Fruit fly (Drosophila melanogaster): ENCODE measurements around the gene schuy.

schuy gene

DNA sequence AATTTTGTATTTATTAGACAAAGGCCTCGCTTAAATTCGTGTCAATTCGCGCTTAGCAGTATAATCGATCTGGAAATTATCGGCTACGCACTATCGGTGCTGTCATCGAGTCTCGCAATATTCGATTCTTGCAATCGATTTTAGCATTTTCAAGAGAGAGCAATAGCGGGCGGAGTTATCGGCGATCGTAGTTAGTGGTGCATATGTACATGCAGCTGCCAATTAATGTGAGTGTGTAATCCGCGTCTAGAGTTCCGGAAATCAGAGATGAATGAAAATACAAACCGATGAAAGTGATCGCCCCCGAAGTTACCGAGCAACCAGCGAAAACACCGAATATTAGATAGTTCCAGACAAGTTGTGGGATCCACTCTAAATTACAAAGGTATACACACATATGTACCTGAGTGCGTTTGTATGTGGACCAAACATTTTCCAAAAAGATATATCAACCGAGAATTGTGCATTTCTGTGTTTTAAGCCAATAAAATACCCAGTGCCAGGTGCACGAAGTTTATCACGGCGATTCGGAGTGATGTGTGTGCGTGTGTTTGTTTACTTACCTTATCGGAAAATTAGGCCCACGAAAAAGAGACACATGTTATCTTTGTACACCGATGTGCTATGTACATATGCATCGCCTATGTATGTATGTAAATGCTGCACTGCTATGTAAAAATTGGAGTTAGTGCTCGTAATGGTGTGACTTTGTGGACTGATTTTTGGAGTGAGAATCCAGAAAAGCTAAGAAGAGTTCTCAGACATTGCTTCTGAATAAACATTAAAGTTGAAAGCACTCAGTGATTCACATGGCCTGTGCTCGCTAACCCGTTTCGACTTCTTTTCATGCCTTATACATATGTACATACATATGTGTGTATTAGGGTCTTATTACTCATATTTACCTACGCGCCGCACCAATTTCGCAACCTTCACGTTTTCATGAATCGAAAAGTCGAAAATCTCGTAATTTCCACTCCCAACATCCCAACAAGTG, 20.7 kb downstream of the schuy start (continued):
- TF ChIP-seq ssp (GFP tag; IDR thresholded peaks at IDR 0.05), result no peak
- TF ChIP-seq pb (GFP tag; optimal IDR thresholded peaks at IDR 0.05), result no peak
- no peak for TF ChIP-seq grn (GFP tag; optimal IDR thresholded peaks at IDR 0.05)
- TF ChIP-seq CG11723 (GFP tag; optimal IDR thresholded peaks at IDR 0.05), result peak; percentile 18
- no peak for TF ChIP-seq cad (GFP tag; optimal IDR thresholded peaks at IDR 0.05)
- TF ChIP-seq jing (GFP tag; optimal IDR thresholded peaks at IDR 0.05), result no peak
- TF ChIP-seq Spps (tag; optimal IDR thresholded peaks at IDR 0.05), result no peak
- no peak for TF ChIP-seq CG12104 (GFP tag; optimal IDR thresholded peaks at IDR 0.05)
- TF ChIP-seq CG12236 (GFP tag; optimal IDR thresholded peaks at IDR 0.05), result no peak
- no peak for TF ChIP-seq ase (GFP tag; IDR thresholded peaks at IDR 0.05)
- no peak for TF ChIP-seq unpg (GFP tag; optimal IDR thresholded peaks at IDR 0.05)
- TF ChIP-seq Ptx1 (GFP tag; IDR thresholded peaks at IDR 0.05), result no peak
- TF ChIP-seq PHDP (tag; optimal IDR thresholded peaks at IDR 0.05), result no peak
- no peak for TF ChIP-seq jigr1 (GFP tag; IDR thresholded peaks at IDR 0.05)
- no peak for TF ChIP-seq vfl (GFP tag; optimal IDR thresholded peaks at IDR 0.05)
- TF ChIP-seq CG42726 (GFP tag; IDR thresholded peaks at IDR 0.05; ENCODE audit: partially characterized antibody), result peak; percentile 61; the same call in 1 of the 2 replicates
- TF ChIP-seq CG8765 (GFP tag; IDR thresholded peaks at IDR 0.05), result no peak
- peak; percentile 17 for TF ChIP-seq CG1529 (GFP tag; optimal IDR thresholded peaks at IDR 0.05)
- TF ChIP-seq CG1233 (GFP tag; optimal IDR thresholded peaks at IDR 0.05), result no peak
- TF ChIP-seq da (GFP tag; optimal IDR thresholded peaks at IDR 0.05), result no peak
- no peak for TF ChIP-seq NC2β (GFP tag; optimal IDR thresholded peaks at IDR 0.05)
- TF ChIP-seq CG4328 (GFP tag; optimal IDR thresholded peaks at IDR 0.05), result peak; percentile 46
- no peak for TF ChIP-seq fd96Cb (tag; optimal IDR thresholded peaks at IDR 0.05)
- no peak for TF ChIP-seq tio (GFP tag; optimal IDR thresholded peaks at IDR 0.05)
- TF ChIP-seq Gug (GFP tag; IDR thresholded peaks at IDR 0.05), result no peak
- peak; percentile 36 for TF ChIP-seq Asciz (GFP tag; optimal IDR thresholded peaks at IDR 0.05)
- no peak for TF ChIP-seq CG16779 (GFP tag; IDR thresholded peaks at IDR 0.05)
- no peak for TF ChIP-seq Nf-YC (tag; optimal IDR thresholded peaks at IDR 0.05)
- no peak for TF ChIP-seq Fer3 (tag; optimal IDR thresholded peaks at IDR 0.05)
- no peak for TF ChIP-seq ind (GFP tag; optimal IDR thresholded peaks at IDR 0.05)
- TF ChIP-seq NK7.1 (GFP tag; optimal IDR thresholded peaks at IDR 0.05), result no peak
- TF ChIP-seq Taf1 (GFP tag; IDR thresholded peaks at IDR 0.05), result no peak
- TF ChIP-seq CG2120 (GFP tag; optimal IDR thresholded peaks at IDR 0.05), result no peak
- TF ChIP-seq C15 (GFP tag; IDR thresholded peaks at IDR 0.05), result no peak
- no peak for TF ChIP-seq Hmx (GFP tag; optimal IDR thresholded peaks at IDR 0.05)
- no peak for TF ChIP-seq bigmax (GFP tag; optimal IDR thresholded peaks at IDR 0.05)
- no peak for TF ChIP-seq HLH3B (GFP tag; IDR thresholded peaks at IDR 0.05)
- TF ChIP-seq Fer1 (GFP tag; optimal IDR thresholded peaks at IDR 0.05), result no peak
- TF ChIP-seq gem (tag; optimal IDR thresholded peaks at IDR 0.05), result no peak
- TF ChIP-seq Rx (GFP tag; IDR thresholded peaks at IDR 0.05), result no peak
- no peak for TF ChIP-seq HHEX (GFP tag; optimal IDR thresholded peaks at IDR 0.05)
- no peak for TF ChIP-seq sisA (GFP tag; IDR thresholded peaks at IDR 0.05)
- no peak for TF ChIP-seq CG12942 (GFP tag; optimal IDR thresholded peaks at IDR 0.05)
- no peak for TF ChIP-seq CG12744 (GFP tag; optimal IDR thresholded peaks at IDR 0.05)
- TF ChIP-seq al (GFP tag; IDR thresholded peaks at IDR 0.05), result no peak
- TF ChIP-seq CG17186 (GFP tag; optimal IDR thresholded peaks at IDR 0.05), result peak; percentile 73
- TF ChIP-seq tna (GFP tag; IDR thresholded peaks at IDR 0.05; ENCODE audit: partially characterized antibody), result peak; percentile 100
- TF ChIP-seq CG16813 (GFP tag; IDR thresholded peaks at IDR 0.05; ENCODE audit: partially characterized antibody), result peak; percentile 93
- TF ChIP-seq Ets97D (GFP tag; optimal IDR thresholded peaks at IDR 0.05), result peak; percentile 41
- no peak for TF ChIP-seq Xbp1 (GFP tag; optimal IDR thresholded peaks at IDR 0.05)

All from whole organism, embryonic.